Fruit fly (Drosophila melanogaster) whole organism, embryonic: Measurements from ENCODE around the gene Snm1.

Experiments
- Aef1 ChIP-seq: fragments of 200-800 bp; sonication (Bioruptor generic); IDR thresholded peaks from 3 replicates; pipeline ENCODE4 v1.3.6; 2022; ENCODE audit warnings: missing biosample characterization, missing genetic modification characterization
- Antp ChIP-seq: fragments of 200-800 bp; sonication (Bioruptor generic); optimal IDR thresholded peaks from 3 replicates; lab custom pipeline; 2016; ENCODE audit warnings: missing biosample characterization, missing genetic modification characterization
- Awh ChIP-seq: fragments of 200-800 bp; sonication (Bioruptor generic); IDR thresholded peaks from 2 replicates; pipeline ENCODE4, ENCODE4 v1.3.6; 2022; ENCODE audit warnings: missing biosample characterization, missing genetic modification characterization
- CG10366 ChIP-seq: fragments of 200-800 bp; sonication (Bioruptor generic); IDR thresholded peaks from 2 replicates; pipeline ENCODE4 v1.3.6; 2022; ENCODE audit warnings: missing biosample characterization, missing genetic modification characterization
- CG10565 ChIP-seq: fragments of 200-800 bp; sonication (Bioruptor generic); optimal IDR thresholded peaks from 3 replicates; lab custom pipeline; 2016; ENCODE audit warnings: missing biosample characterization, mild to moderate bottlenecking, missing genetic modification characterization
- CG10979 ChIP-seq: fragments of 200-800 bp; sonication (Bioruptor generic); optimal IDR thresholded peaks from 2 replicates; lab custom pipeline; 2018; ENCODE audit warnings: missing biosample characterization, mild to moderate bottlenecking, missing genetic modification characterization, moderate library complexity
- CG11398 ChIP-seq: fragments of 200-800 bp; sonication (Bioruptor generic); optimal IDR thresholded peaks from 2 replicates; lab custom pipeline; 2016; ENCODE audit warnings: missing biosample characterization, missing genetic modification characterization
- CG11723 ChIP-seq: fragments of 200-800 bp; sonication (Bioruptor generic); optimal IDR thresholded peaks from 2 replicates; lab custom pipeline; 2017; ENCODE audit warnings: missing biosample characterization, mild to moderate bottlenecking, missing genetic modification characterization
- CG12071 ChIP-seq: fragments of 200-800 bp; sonication (Bioruptor generic); optimal IDR thresholded peaks from 3 replicates; lab custom pipeline; 2018; ENCODE audit warnings: missing biosample characterization, mild to moderate bottlenecking, missing genetic modification characterization
- CG12236 ChIP-seq: fragments of 200-800 bp; sonication (Bioruptor generic); optimal IDR thresholded peaks from 2 replicates; lab custom pipeline; 2016; ENCODE audit warnings: missing biosample characterization, missing genetic modification characterization
- CG12659 ChIP-seq: fragments of 200-800 bp; sonication (Bioruptor generic); optimal IDR thresholded peaks from 3 replicates; lab custom pipeline; 2017; ENCODE audit warnings: mild to moderate bottlenecking, missing biosample characterization, missing genetic modification reagents, missing genetic modification characterization
- CG12744 ChIP-seq: fragments of 200-800 bp; sonication (Bioruptor generic); optimal IDR thresholded peaks from 2 replicates; lab custom pipeline; 2016; ENCODE audit warnings: missing biosample characterization, missing genetic modification characterization
- CG15011 ChIP-seq: fragments of 200-800 bp; sonication (Bioruptor generic); optimal IDR thresholded peaks from 3 replicates; lab custom pipeline; 2018; ENCODE audit warnings: missing biosample characterization, mild to moderate bottlenecking, missing genetic modification characterization
- CG15601 ChIP-seq: fragments of 200-800 bp; sonication (Bioruptor generic); optimal IDR thresholded peaks from 3 replicates; lab custom pipeline; 2019; ENCODE audit warnings: missing biosample characterization, mild to moderate bottlenecking, missing genetic modification characterization, moderate library complexity
- CG1602 ChIP-seq: fragments of 200-800 bp; sonication (Bioruptor generic); optimal IDR thresholded peaks from 3 replicates; lab custom pipeline; 2016; ENCODE audit warnings: missing biosample characterization, missing genetic modification characterization
- CG16815 ChIP-seq: fragments of 200-800 bp; sonication (Bioruptor generic); optimal IDR thresholded peaks from 3 replicates; lab custom pipeline; 2017; ENCODE audit warnings: missing biosample characterization, mild to moderate bottlenecking, missing genetic modification characterization
- CG17359 ChIP-seq: fragments of 200-800 bp; sonication (Bioruptor generic); optimal IDR thresholded peaks from 3 replicates; lab custom pipeline; 2018; ENCODE audit warnings: missing biosample characterization, mild to moderate bottlenecking, missing genetic modification characterization, moderate library complexity
- CG17361 ChIP-seq: fragments of 200-800 bp; sonication (Bioruptor generic); IDR thresholded peaks from 3 replicates; pipeline ENCODE4 v1.3.6; 2022; ENCODE audit warnings: missing biosample characterization, missing genetic modification characterization
- CG2116 ChIP-seq: fragments of 200-800 bp; sonication (Bioruptor generic); optimal IDR thresholded peaks from 3 replicates; lab custom pipeline; 2018; ENCODE audit warnings: missing biosample characterization, mild to moderate bottlenecking, missing genetic modification characterization
- CG2199 ChIP-seq: fragments of 200-800 bp; sonication (Bioruptor generic); IDR thresholded peaks from 3 replicates; pipeline ENCODE4 v1.3.6; 2022; ENCODE audit warnings: missing biosample characterization, missing genetic modification characterization
- CG2712 ChIP-seq: fragments of 200-800 bp; optimal IDR thresholded peaks from 3 replicates; lab custom pipeline; 2019; ENCODE audit warnings: missing biosample characterization, mild to moderate bottlenecking, missing genetic modification characterization, moderate library complexity
- CG4328 ChIP-seq: fragments of 200-800 bp; sonication (Bioruptor generic); optimal IDR thresholded peaks from 3 replicates; lab custom pipeline; 2017; ENCODE audit warnings: missing biosample characterization, missing genetic modification reagents, missing genetic modification characterization
- Dref ChIP-seq: fragments of 200-800 bp; sonication (Bioruptor generic); IDR thresholded peaks from 2 replicates; pipeline ENCODE4 v1.3.6; 2022; ENCODE audit warnings: missing biosample characterization, missing genetic modification characterization
- Fer2 ChIP-seq: fragments of 200-800 bp; sonication (Bioruptor generic); optimal IDR thresholded peaks from 2 replicates; lab custom pipeline; 2018; ENCODE audit warnings: missing biosample characterization, mild to moderate bottlenecking, missing genetic modification characterization, moderate library complexity
- Fer3 ChIP-seq: fragments of 200-800 bp; sonication (Bioruptor generic); optimal IDR thresholded peaks from 2 replicates; lab custom pipeline; 2018; ENCODE audit warnings: missing biosample characterization, mild to moderate bottlenecking, missing genetic modification characterization, moderate library complexity
- HLH4C ChIP-seq: fragments of 200-800 bp; sonication (Bioruptor generic); IDR thresholded peaks from 3 replicates; pipeline ENCODE4 v1.3.6; 2022; ENCODE audit warnings: missing biosample characterization, missing genetic modification characterization; ENCODE audit not compliant: partially characterized antibody
- Med ChIP-seq: fragments of 200-800 bp; sonication (Bioruptor generic); peaks from one replicate; lab custom pipeline; 2016; ENCODE audit warnings: missing biosample characterization, missing genetic modification characterization, mild to moderate bottlenecking, inconsistent platforms, moderate library complexity
- Six4 ChIP-seq: fragments of 200-800 bp; sonication (Bioruptor generic); optimal IDR thresholded peaks from 2 replicates; lab custom pipeline; 2016; ENCODE audit warnings: missing biosample characterization, missing genetic modification characterization
- br ChIP-seq: fragments of >200 bp; optimal IDR thresholded peaks from 2 replicates; lab custom pipeline; 2017
- cas ChIP-seq: fragments of 200-800 bp; sonication (Bioruptor generic); IDR thresholded peaks from 2 replicates; pipeline ENCODE4 v1.3.6; 2022; ENCODE audit warnings: missing biosample characterization, missing genetic modification characterization
- danr ChIP-seq: fragments of 200-800 bp; sonication (Bioruptor generic); IDR thresholded peaks from 2 replicates; pipeline ENCODE4 v1.3.6; 2022; ENCODE audit warnings: missing biosample characterization, missing genetic modification characterization
- fru ChIP-seq: fragments of >200 bp; optimal IDR thresholded peaks from 2 replicates; lab custom pipeline; 2017
- ftz-f1 ChIP-seq: fragments of 200-800 bp; sonication (Bioruptor generic); optimal IDR thresholded peaks from 2 replicates; lab custom pipeline; 2016; ENCODE audit warnings: missing biosample characterization, missing genetic modification characterization
- gfzf ChIP-seq: fragments of 200-800 bp; sonication (Bioruptor generic); optimal IDR thresholded peaks from 2 replicates; lab custom pipeline; 2016; ENCODE audit warnings: missing biosample characterization, mild to moderate bottlenecking, missing genetic modification characterization, moderate library complexity
- insv ChIP-seq, 2 experiments: fragments of 200-800 bp; sonication (Bioruptor generic); optimal IDR thresholded peaks; 3 replicates each; lab custom pipeline; 2016 to 2018; ENCODE audit warnings: missing biosample characterization in 2 of 2, missing genetic modification characterization in 2 of 2
- inv ChIP-seq: fragments of 200-800 bp; sonication (Bioruptor generic); IDR thresholded peaks from 2 replicates; pipeline ENCODE4 v1.3.6; 2022; ENCODE audit warnings: missing biosample characterization, missing genetic modification characterization; ENCODE audit not compliant: partially characterized antibody
- klu ChIP-seq: fragments of 200-800 bp; sonication (Bioruptor generic); IDR thresholded peaks from 2 replicates; pipeline ENCODE4 v1.3.6; 2022; ENCODE audit warnings: missing biosample characterization, missing genetic modification characterization
- kni ChIP-seq: fragments of 200-800 bp; sonication (Bioruptor generic); optimal IDR thresholded peaks from 3 replicates; lab custom pipeline; 2017; ENCODE audit warnings: mild to moderate bottlenecking, missing biosample characterization, missing genetic modification reagents, missing genetic modification characterization
- lov ChIP-seq, 2 experiments: fragments of 200-800 bp in 1 of 2; fragments of >200 bp in 1 of 2; sonication (Bioruptor generic) in 1 of 2; IDR thresholded peaks in 1 of 2; optimal IDR thresholded peaks in 1 of 2; 2 replicates in 1 of 2; 3 replicates in 1 of 2; pipeline versions ENCODE4 v1.3.6 to Lab custom; 2017 to 2022; ENCODE audit warnings: missing biosample characterization in 1 of 2, missing genetic modification characterization in 1 of 2
- nom ChIP-seq: fragments of 200-800 bp; sonication (Bioruptor generic); optimal IDR thresholded peaks from 2 replicates; lab custom pipeline; 2017; ENCODE audit warnings: missing biosample characterization, missing genetic modification characterization, mild to moderate bottlenecking, moderate library complexity, missing genetic modification reagents
- pho ChIP-seq: fragments of 200-800 bp; sonication (Bioruptor generic); optimal IDR thresholded peaks from 2 replicates; lab custom pipeline; 2016; ENCODE audit warnings: missing biosample characterization, missing genetic modification characterization
- rib ChIP-seq: fragments of 200-800 bp; sonication (Bioruptor generic); IDR thresholded peaks from 2 replicates; pipeline ENCODE4 v1.3.6; 2022; ENCODE audit warnings: missing biosample characterization, missing genetic modification characterization
- salm ChIP-seq: fragments of 200-800 bp; sonication (Bioruptor generic); optimal IDR thresholded peaks from 2 replicates; lab custom pipeline; 2018; ENCODE audit warnings: missing biosample characterization, mild to moderate bottlenecking, missing genetic modification characterization
- sens ChIP-seq: fragments of 200-800 bp; sonication (Bioruptor generic); peaks from one replicate; lab custom pipeline; 2016; ENCODE audit warnings: missing biosample characterization, missing genetic modification characterization
- sima ChIP-seq: fragments of 200-800 bp; sonication (Bioruptor generic); optimal IDR thresholded peaks from 2 replicates; lab custom pipeline; 2016; ENCODE audit warnings: missing biosample characterization, missing genetic modification characterization
- sna ChIP-seq: fragments of 200-800 bp; sonication (Bioruptor generic); IDR thresholded peaks from 2 replicates; pipeline ENCODE4 v1.3.6; 2022; ENCODE audit warnings: missing biosample characterization, missing genetic modification characterization; ENCODE audit not compliant: partially characterized antibody
- so ChIP-seq: fragments of 200-800 bp; sonication (Bioruptor generic); IDR thresholded peaks from 3 replicates; pipeline ENCODE4 v1.3.6; 2022; ENCODE audit warnings: missing biosample characterization, missing genetic modification characterization
- sob ChIP-seq: fragments of 200-800 bp; sonication (Bioruptor generic); IDR thresholded peaks from 2 replicates; pipeline ENCODE4 v1.3.6; 2022; ENCODE audit warnings: missing biosample characterization, missing genetic modification characterization
- sr ChIP-seq: fragments of 200-800 bp; sonication (Bioruptor generic); IDR thresholded peaks from 3 replicates; pipeline ENCODE4 v1.3.6; 2022; ENCODE audit warnings: missing biosample characterization, missing genetic modification characterization
- sug ChIP-seq: fragments of 200-800 bp; optimal IDR thresholded peaks from 2 replicates; lab custom pipeline; 2019; ENCODE audit warnings: missing biosample characterization, mild to moderate bottlenecking, missing genetic modification characterization, moderate library complexity
- usp ChIP-seq: fragments of >200 bp; optimal IDR thresholded peaks from 2 replicates; lab custom pipeline; 2017; ENCODE audit warnings: missing biosample characterization, missing genetic modification characterization
- z ChIP-seq: fragments of 200-800 bp; sonication (Bioruptor generic); IDR thresholded peaks from 3 replicates; pipeline ENCODE4 v1.3.6; 2022; ENCODE audit warnings: missing biosample characterization, missing genetic modification characterization

Gene Snm1

dm6 chr3R:5601044-5601523 lies 46.2 kb downstream of the Snm1 start, which contains the start of the genes kra and SecS (continued):
- TF ChIP-seq CG2712 (tag; lab: Kevin White, UChicago) (peak; percentile 69), ftz-f1 (peak; percentile 19), CG10979 (peak; percentile 46), Fer2 (tag; lab: Kevin White, UChicago) (peak; percentile 60), sug (tag; lab: Kevin White, UChicago) (peak; percentile 37), CG15011 (GFP tag; lab: Kevin White, UChicago) (peak; percentile 37), Fer3 (tag; lab: Kevin White, UChicago) (peak; percentile 57), fru (no peak), Antp (GFP tag; lab: Kevin White, UChicago) (peak; percentile 35), CG10565 (GFP tag; lab: Kevin White, UChicago) (no peak), CG11723 (GFP tag; lab: Kevin White, UChicago) (peak; percentile 57), klu (GFP tag; lab: Robert Waterston, UW) (no peak), usp (GFP tag; lab: Kevin White, UChicago) (no peak), so (GFP tag; lab: Robert Waterston, UW) (no peak), z (GFP tag; lab: Robert Waterston, UW) (no peak), CG12236 (no peak), gfzf (GFP tag; lab: Kevin White, UChicago) (peak; percentile 95), CG2116 (GFP tag; lab: Kevin White, UChicago) (peak; percentile 78), CG11398 (GFP tag; lab: Kevin White, UChicago) (no peak), inv (GFP tag; lab: Robert Waterston, UW) (no peak), lov (optimal IDR thresholded peaks at IDR 0.05; lab: Kevin White, UChicago) (no peak), lov (GFP tag; IDR thresholded peaks at IDR 0.05; lab: Robert Waterston, UW) (no peak), sna (GFP tag; lab: Robert Waterston, UW) (no peak), CG17361 (GFP tag; lab: Robert Waterston, UW) (no peak), sob (GFP tag; lab: Robert Waterston, UW) (no peak), insv (GFP tag; optimal IDR thresholded peaks at IDR 0.05; lab: Kevin White, UChicago) (peak in 1 of 2 experiments; percentile 44), CG12744 (GFP tag; lab: Kevin White, UChicago) (peak; percentile 21), CG15601 (peak; percentile 50), pho (GFP tag; lab: Kevin White, UChicago) (peak; percentile 47), CG4328 (GFP tag; lab: Kevin White, UChicago) (peak; percentile 63), kni (GFP tag; lab: Kevin White, UChicago) (no peak), Awh (no peak), HLH4C (GFP tag; lab: Robert Waterston, UW) (no peak), CG17359 (peak; percentile 34), CG16815 (GFP tag; lab: Kevin White, UChicago) (peak; percentile 23), br (no peak), danr (GFP tag; lab: Robert Waterston, UW) (no peak), cas (GFP tag; lab: Robert Waterston, UW) (no peak), nom (peak; percentile 1), Six4 (GFP tag; lab: Kevin White, UChicago) (peak; percentile 30), CG12659 (GFP tag; lab: Kevin White, UChicago) (peak; percentile 91), Aef1 (GFP tag; lab: Robert Waterston, UW) (no peak), salm (tag; lab: Kevin White, UChicago) (no peak), rib (GFP tag; lab: Robert Waterston, UW) (no peak), CG12071 (GFP tag; lab: Kevin White, UChicago) (peak; percentile 27), sens (GFP tag; lab: Kevin White, UChicago) (peak; percentile 92), sr (GFP tag; lab: Robert Waterston, UW) (no peak), Dref (GFP tag; lab: Robert Waterston, UW) (no peak), CG10366 (GFP tag; lab: Robert Waterston, UW) (no peak), CG2199 (no peak), CG1602 (GFP tag; lab: Kevin White, UChicago) (peak; percentile 53), sima (GFP tag; lab: Kevin White, UChicago) (no peak), Med (peak; percentile 89)
